Fruit fly (Drosophila melanogaster): ENCODE results near the gene GC1.

GC1 gene

dm6 chr3R:11949387-11950029, 18.0 kb upstream of the GC1 start, which contains the start of gene CG31211 (continued):
- TF ChIP-seq tgo (GFP tag; IDR thresholded peaks at IDR 0.05): no peak
- TF ChIP-seq CG2120 (GFP tag; optimal IDR thresholded peaks at IDR 0.05): peak; percentile 10
- TF ChIP-seq CG17361 (GFP tag; IDR thresholded peaks at IDR 0.05): no peak
- TF ChIP-seq Asciz (GFP tag; optimal IDR thresholded peaks at IDR 0.05): peak; percentile 28
- no peak for TF ChIP-seq Max (GFP tag; optimal IDR thresholded peaks at IDR 0.05)
- no peak for TF ChIP-seq psq (GFP tag; optimal IDR thresholded peaks at IDR 0.05)
- no peak for TF ChIP-seq CG17328 (GFP tag; IDR thresholded peaks at IDR 0.05)
- peak; percentile 26 for TF ChIP-seq CoRest (tag; optimal IDR thresholded peaks at IDR 0.05)
- no peak for TF ChIP-seq CG9797 (GFP tag; optimal IDR thresholded peaks at IDR 0.05)
- no peak for TF ChIP-seq az2 (GFP tag; optimal IDR thresholded peaks at IDR 0.05)
- TF ChIP-seq trh (GFP tag; optimal IDR thresholded peaks at IDR 0.05): no peak
- TF ChIP-seq pita (GFP tag; optimal IDR thresholded peaks at IDR 0.05): no peak
- no peak for TF ChIP-seq PHDP (tag; optimal IDR thresholded peaks at IDR 0.05)
- TF ChIP-seq CG10147 (GFP tag; optimal IDR thresholded peaks at IDR 0.05): no peak
- no peak for TF ChIP-seq HLH3B (GFP tag; IDR thresholded peaks at IDR 0.05)
- no peak for TF ChIP-seq gce (GFP tag; IDR thresholded peaks at IDR 0.05)
- no peak for TF ChIP-seq emc (GFP tag; optimal IDR thresholded peaks at IDR 0.05)
- TF ChIP-seq Jarid2 (GFP tag; optimal IDR thresholded peaks at IDR 0.05): no peak
- TF ChIP-seq Hr78 (GFP tag; optimal IDR thresholded peaks at IDR 0.05): no peak
- TF ChIP-seq repo (GFP tag; optimal IDR thresholded peaks at IDR 0.05): no peak
- TF ChIP-seq CG10321 (GFP tag; IDR thresholded peaks at IDR 0.05): no peak
- TF ChIP-seq CG2129 (GFP tag; IDR thresholded peaks at IDR 0.05; ENCODE audit: partially characterized antibody): no peak
- no peak for TF ChIP-seq Hey (tag; optimal IDR thresholded peaks at IDR 0.05)
- TF ChIP-seq CG10462 (GFP tag; optimal IDR thresholded peaks at IDR 0.05): peak; percentile 71
- TF ChIP-seq Optix (GFP tag; IDR thresholded peaks at IDR 0.05): no peak
- no peak for TF ChIP-seq CG18599 (GFP tag; optimal IDR thresholded peaks at IDR 0.05)
- no peak for TF ChIP-seq CG10274 (GFP tag; optimal IDR thresholded peaks at IDR 0.05)
- TF ChIP-seq tup (GFP tag; optimal IDR thresholded peaks at IDR 0.05): no peak
- TF ChIP-seq p53 (GFP tag; optimal IDR thresholded peaks at IDR 0.05): no peak
- TF ChIP-seq zfh2 (GFP tag; optimal IDR thresholded peaks at IDR 0.05): no peak
- no peak for TF ChIP-seq ham (GFP tag; IDR thresholded peaks at IDR 0.05)
- TF ChIP-seq Dp (GFP tag; optimal IDR thresholded peaks at IDR 0.05): peak; percentile 54
- TF ChIP-seq Bdp1 (GFP tag; optimal IDR thresholded peaks at IDR 0.05): no peak
- TF ChIP-seq CG7372 (GFP tag; IDR thresholded peaks at IDR 0.05): no peak
- peak; percentile 7 for TF ChIP-seq Nf-YC (tag; optimal IDR thresholded peaks at IDR 0.05)
- TF ChIP-seq CG18764 (GFP tag; optimal IDR thresholded peaks at IDR 0.05): no peak
- TF ChIP-seq seq (GFP tag; IDR thresholded peaks at IDR 0.05): no peak
- no peak for TF ChIP-seq amos (GFP tag; IDR thresholded peaks at IDR 0.05; ENCODE audit: partially characterized antibody)
- TF ChIP-seq phol (tag; optimal IDR thresholded peaks at IDR 0.05): peak; percentile 96
- no peak for TF ChIP-seq CG31388 (GFP tag; optimal IDR thresholded peaks at IDR 0.05)
- TF ChIP-seq grau (tag; optimal IDR thresholded peaks at IDR 0.05): peak; percentile 4
- TF ChIP-seq zen2 (GFP tag; IDR thresholded peaks at IDR 0.05; ENCODE audit: partially characterized antibody): no peak
- TF ChIP-seq Lhr (GFP tag; optimal IDR thresholded peaks at IDR 0.05): no peak
- peak; percentile 32 for TF ChIP-seq Dek (tag; optimal IDR thresholded peaks at IDR 0.05)
- TF ChIP-seq CG12236 (GFP tag; optimal IDR thresholded peaks at IDR 0.05): no peak
- TF ChIP-seq CG15011 (GFP tag; optimal IDR thresholded peaks at IDR 0.05): no peak
- no peak for TF ChIP-seq CG10366 (GFP tag; IDR thresholded peaks at IDR 0.05)
- TF ChIP-seq Hmr (GFP tag; optimal IDR thresholded peaks at IDR 0.05): no peak
- TF ChIP-seq hkb (optimal IDR thresholded peaks at IDR 0.05): no peak
- TF ChIP-seq hkb (GFP tag; IDR thresholded peaks at IDR 0.05): no peak
- no peak for TF ChIP-seq CG1603 (tag; optimal IDR thresholded peaks at IDR 0.05)
